Worm (Caenorhabditis elegans) whole organism, L4 larva: ENCODE results near the gene fbxb-78.
"Not testable (repeated sequence)": the region's sequence is repeated elsewhere in the genome, so short reads cannot be mapped to it uniquely, and the experiment has no call there.

ENCODE experiments used
- aha-1 ChIP-seq: fragments of 150-350 bp; peaks from one replicate; lab custom pipeline; 2014; ENCODE audit warnings: missing biosample characterization, missing genetic modification characterization
- fkh-10 ChIP-seq: fragments of 150-350 bp; optimal IDR thresholded peaks from 2 replicates; lab custom pipeline; 2014; ENCODE audit warnings: missing biosample characterization, missing genetic modification reagents, missing genetic modification characterization
- gei-8 ChIP-seq: fragments of 200-800 bp; sonication (Bioruptor generic); optimal IDR thresholded peaks from 2 replicates; lab custom pipeline; 2018; ENCODE audit warnings: mild to moderate bottlenecking, missing genetic modification characterization, missing compliant biosample characterization
- lim-7 ChIP-seq: fragments of 200-800 bp; sonication (Bioruptor generic); IDR thresholded peaks from 2 replicates; pipeline ENCODE4 v1.3.6; 2022; ENCODE audit warnings: missing genetic modification characterization, missing compliant biosample characterization
- lin-39 ChIP-seq: fragments of 150-350 bp; optimal IDR thresholded peaks from 2 replicates; lab custom pipeline; 2014; ENCODE audit warnings: missing biosample characterization, missing genetic modification reagents, missing genetic modification characterization
- lsy-2 ChIP-seq, 2 experiments: fragments of 150-350 bp in 1 of 2; sonication (generic microtip) in 1 of 2; optimal IDR thresholded peaks; 2 replicates each; lab custom pipeline; 2014 to 2017; ENCODE audit warnings: missing biosample characterization in 2 of 2, missing genetic modification characterization in 2 of 2
- mdl-1 ChIP-seq, 2 experiments: fragments of 150-350 bp in 1 of 2; sonication (generic microtip) in 1 of 2; optimal IDR thresholded peaks; 2 replicates each; lab custom pipeline; 2014 to 2017; ENCODE audit warnings: missing biosample characterization in 2 of 2, missing genetic modification characterization in 2 of 2
- nhr-48 ChIP-seq: sonication (generic microtip); optimal IDR thresholded peaks from 2 replicates; lab custom pipeline; 2016; ENCODE audit warnings: mild to moderate bottlenecking, missing genetic modification characterization, missing compliant biosample characterization
- nhr-6 ChIP-seq: fragments of 150-350 bp; optimal IDR thresholded peaks from 2 replicates; lab custom pipeline; 2014; ENCODE audit warnings: missing biosample characterization, missing genetic modification characterization
- nhr-76 ChIP-seq: fragments of 150-350 bp; optimal IDR thresholded peaks from 2 replicates; lab custom pipeline; 2014; ENCODE audit warnings: missing biosample characterization, missing genetic modification characterization
- php-3 ChIP-seq: fragments of 200-800 bp; sonication (Bioruptor generic); IDR thresholded peaks from 2 replicates; pipeline ENCODE4 v1.3.6; 2022; ENCODE audit warnings: missing genetic modification reagents, missing genetic modification characterization, missing compliant biosample characterization
- snpc-4 ChIP-seq: fragments of 150-350 bp; optimal IDR thresholded peaks from 2 replicates; lab custom pipeline; 2014; ENCODE audit warnings: missing biosample characterization, missing genetic modification characterization
- ztf-7 ChIP-seq: fragments of 150-350 bp; optimal IDR thresholded peaks from 2 replicates; lab custom pipeline; 2014; ENCODE audit warnings: missing biosample characterization, missing genetic modification characterization

DNA sequence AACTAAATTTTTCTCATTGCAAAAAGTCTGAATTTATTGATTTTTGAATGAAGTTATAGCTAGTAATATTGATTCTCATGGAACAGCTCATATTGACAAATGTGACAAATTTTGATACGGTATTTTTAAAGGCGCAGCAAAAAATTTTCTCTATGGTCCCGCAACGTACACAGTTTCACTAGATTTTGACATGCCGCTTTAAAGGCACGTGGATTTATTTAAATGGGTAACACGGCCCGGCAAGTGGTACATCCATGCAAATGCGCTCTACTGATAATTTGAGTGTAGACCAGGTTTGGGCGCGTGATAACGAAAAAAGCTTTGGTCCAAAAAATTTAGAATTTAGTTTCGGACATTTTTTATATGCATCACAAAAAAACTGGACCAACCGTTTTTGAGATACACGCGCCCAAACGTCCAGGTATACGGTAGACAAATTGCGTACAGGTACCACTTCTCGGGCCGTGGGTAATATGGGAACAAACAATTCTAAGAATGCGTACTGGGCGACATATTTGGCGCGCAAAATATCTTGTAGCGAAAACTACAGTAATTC is 25.7 kb downstream of the fbxb-78 start:
- TF ChIP-seq lim-7 (GFP tag; lab: Robert Waterston, UW); ztf-7 (tag; lab: Kevin White, UChicago); fkh-10 (GFP tag; lab: Kevin White, UChicago); gei-8; nhr-48 (tag; lab: Kevin White, UChicago); nhr-76 (tag; lab: Kevin White, UChicago); snpc-4 (tag; lab: Kevin White, UChicago); php-3 (GFP tag; lab: Robert Waterston, UW); mdl-1 (tag; optimal IDR thresholded peaks at IDR 0.05; lab: Kevin White, UChicago); nhr-6; lsy-2 (tag; optimal IDR thresholded peaks at IDR 0.05; lab: Kevin White, UChicago); lin-39 (tag; lab: Kevin White, UChicago); aha-1 (tag; lab: Kevin White, UChicago): not testable (repeated sequence)
